Fruit fly (Drosophila melanogaster) whole organism, embryonic: ENCODE results near the gene DNAlig4.

ENCODE experiments used
- ATbp ChIP-seq: fragments of 200-800 bp; sonication (Bioruptor generic); optimal IDR thresholded peaks from 2 replicates; lab custom pipeline; 2017; ENCODE audit warnings: missing biosample characterization, mild to moderate bottlenecking, missing genetic modification characterization, missing genetic modification reagents
- Abd-B ChIP-seq: fragments of 200-800 bp; sonication (Bioruptor generic); optimal IDR thresholded peaks from 2 replicates; lab custom pipeline; 2018; ENCODE audit warnings: missing biosample characterization, mild to moderate bottlenecking, missing genetic modification characterization, moderate library complexity
- BEAF-32 ChIP-seq: fragments of 200-800 bp; sonication (Bioruptor generic); optimal IDR thresholded peaks from 3 replicates; lab custom pipeline; 2017; ENCODE audit warnings: missing biosample characterization, missing genetic modification characterization, mild to moderate bottlenecking, moderate library complexity, missing genetic modification reagents
- Bteb2 ChIP-seq: fragments of 200-800 bp; sonication (Bioruptor generic); optimal IDR thresholded peaks from 2 replicates; lab custom pipeline; 2016; ENCODE audit warnings: missing biosample characterization, missing genetic modification characterization
- CG10267 ChIP-seq: fragments of 200-800 bp; sonication (Bioruptor generic); optimal IDR thresholded peaks from 2 replicates; lab custom pipeline; 2018; ENCODE audit warnings: missing biosample characterization, mild to moderate bottlenecking, missing genetic modification characterization, moderate library complexity
- CG11695 ChIP-seq: fragments of 200-800 bp; sonication (Bioruptor generic); IDR thresholded peaks from 3 replicates; pipeline ENCODE4 v1.3.6; 2022; ENCODE audit warnings: missing biosample characterization, missing genetic modification characterization
- CG12219 ChIP-seq: fragments of 200-800 bp; sonication (Bioruptor generic); optimal IDR thresholded peaks from 3 replicates; lab custom pipeline; 2018; ENCODE audit warnings: missing biosample characterization, mild to moderate bottlenecking, missing genetic modification characterization
- CG1233 ChIP-seq: fragments of 200-800 bp; sonication (Bioruptor generic); optimal IDR thresholded peaks from 4 replicates; lab custom pipeline; 2018; ENCODE audit warnings: missing biosample characterization, mild to moderate bottlenecking, missing genetic modification characterization
- CG14667 ChIP-seq: fragments of 200-800 bp; sonication (Bioruptor generic); IDR thresholded peaks from 2 replicates; pipeline ENCODE4 v1.3.6; 2022; ENCODE audit warnings: missing biosample characterization, missing genetic modification characterization
- CG15696 ChIP-seq: fragments of 200-800 bp; sonication (Bioruptor generic); optimal IDR thresholded peaks from 2 replicates; lab custom pipeline; 2019; ENCODE audit warnings: missing biosample characterization, mild to moderate bottlenecking, missing genetic modification characterization, moderate library complexity
- CG31365 ChIP-seq: fragments of 200-800 bp; sonication (Bioruptor generic); optimal IDR thresholded peaks from 2 replicates; lab custom pipeline; 2018; ENCODE audit warnings: missing biosample characterization, mild to moderate bottlenecking, missing genetic modification characterization
- CG3281 ChIP-seq: fragments of 200-800 bp; sonication (Bioruptor generic); optimal IDR thresholded peaks from 3 replicates; lab custom pipeline; 2017; ENCODE audit warnings: missing biosample characterization, mild to moderate bottlenecking, missing genetic modification characterization
- CG34376 ChIP-seq: fragments of 200-800 bp; sonication (Bioruptor generic); optimal IDR thresholded peaks from 2 replicates; lab custom pipeline; 2018; ENCODE audit warnings: missing biosample characterization, mild to moderate bottlenecking, missing genetic modification characterization
- CG3847 ChIP-seq: fragments of 200-800 bp; sonication (Bioruptor generic); IDR thresholded peaks from 2 replicates; pipeline ENCODE4 v1.3.6; 2022; ENCODE audit warnings: missing biosample characterization, missing genetic modification characterization
- CG4404 ChIP-seq: fragments of 200-800 bp; sonication (Bioruptor generic); IDR thresholded peaks from 2 replicates; pipeline ENCODE4 v1.3.6; 2022; ENCODE audit warnings: missing biosample characterization, missing genetic modification characterization
- CG6254 ChIP-seq: fragments of 200-800 bp; sonication (Bioruptor generic); optimal IDR thresholded peaks from 3 replicates; lab custom pipeline; 2017; ENCODE audit warnings: mild to moderate bottlenecking, missing biosample characterization, missing genetic modification reagents, missing genetic modification characterization
- CG6272 ChIP-seq: fragments of 200-800 bp; sonication (Bioruptor generic); IDR thresholded peaks from 2 replicates; pipeline ENCODE4 v1.3.6; 2022; ENCODE audit warnings: missing biosample characterization, missing genetic modification characterization
- CG7372 ChIP-seq: fragments of 200-800 bp; sonication (Bioruptor generic); IDR thresholded peaks from 2 replicates; pipeline ENCODE4 v1.3.6; 2022; ENCODE audit warnings: missing biosample characterization, missing genetic modification characterization
- CG8281 ChIP-seq: fragments of 200-800 bp; sonication (Bioruptor generic); optimal IDR thresholded peaks from 2 replicates; lab custom pipeline; 2018; ENCODE audit warnings: missing biosample characterization, mild to moderate bottlenecking, missing genetic modification characterization, moderate library complexity
- CG9727 ChIP-seq: fragments of 200-800 bp; sonication (Bioruptor generic); optimal IDR thresholded peaks from 3 replicates; lab custom pipeline; 2017; ENCODE audit warnings: missing biosample characterization, mild to moderate bottlenecking, missing genetic modification characterization
- Deaf1 ChIP-seq: fragments of 200-800 bp; optimal IDR thresholded peaks from 3 replicates; lab custom pipeline; 2019; ENCODE audit warnings: missing biosample characterization, mild to moderate bottlenecking, missing genetic modification characterization, moderate library complexity
- Doc2 ChIP-seq: fragments of 200-800 bp; sonication (Bioruptor generic); IDR thresholded peaks from 2 replicates; pipeline ENCODE4 v1.3.6; 2022; ENCODE audit warnings: missing biosample characterization, missing genetic modification characterization
- Dp ChIP-seq: fragments of 200-800 bp; sonication (Bioruptor generic); optimal IDR thresholded peaks from 2 replicates; lab custom pipeline; 2018; ENCODE audit warnings: missing biosample characterization, mild to moderate bottlenecking, missing genetic modification characterization, moderate library complexity
- E2f1 ChIP-seq: fragments of 200-800 bp; sonication (Bioruptor generic); IDR thresholded peaks from 2 replicates; pipeline ENCODE4 v1.3.6; 2022; ENCODE audit warnings: missing biosample characterization, missing genetic modification characterization
- E2f2 ChIP-seq: fragments of 200-800 bp; sonication (Bioruptor generic); IDR thresholded peaks from 2 replicates; pipeline ENCODE4 v1.3.6; 2022; ENCODE audit warnings: missing biosample characterization, missing genetic modification characterization
- H2.0 ChIP-seq: fragments of 200-800 bp; sonication (Bioruptor generic); IDR thresholded peaks from 2 replicates; pipeline ENCODE4 v1.3.6; 2022; ENCODE audit warnings: missing biosample characterization, missing genetic modification characterization
- Hsf ChIP-seq: fragments of 200-800 bp; sonication (Bioruptor generic); optimal IDR thresholded peaks from 3 replicates; lab custom pipeline; 2016; ENCODE audit warnings: missing biosample characterization, missing genetic modification characterization
- NK7.1 ChIP-seq: fragments of 200-800 bp; sonication (Bioruptor generic); optimal IDR thresholded peaks from 3 replicates; lab custom pipeline; 2016; ENCODE audit warnings: missing biosample characterization, missing genetic modification characterization
- Neu2 ChIP-seq: fragments of 200-800 bp; sonication (Bioruptor generic); optimal IDR thresholded peaks from 3 replicates; lab custom pipeline; 2016; ENCODE audit warnings: missing biosample characterization, missing genetic modification characterization, borderline replicate concordance
- Scr ChIP-seq: fragments of 200-800 bp; sonication (Bioruptor generic); IDR thresholded peaks from 2 replicates; pipeline ENCODE4 v1.3.6; 2022; ENCODE audit warnings: missing biosample characterization, missing genetic modification characterization; ENCODE audit not compliant: partially characterized antibody
- Six4 ChIP-seq: fragments of 200-800 bp; sonication (Bioruptor generic); optimal IDR thresholded peaks from 2 replicates; lab custom pipeline; 2016; ENCODE audit warnings: missing biosample characterization, missing genetic modification characterization
- Xrp1 ChIP-seq: fragments of 200-800 bp; sonication (Bioruptor generic); IDR thresholded peaks from 2 replicates; pipeline ENCODE4 v1.3.6; 2022; ENCODE audit warnings: missing biosample characterization, missing genetic modification characterization
- ab ChIP-seq: fragments of 200-800 bp; sonication (Bioruptor generic); optimal IDR thresholded peaks from 2 replicates; lab custom pipeline; 2016; ENCODE audit warnings: missing biosample characterization, missing genetic modification characterization
- crp ChIP-seq, 2 experiments: fragments of 200-800 bp; sonication (Bioruptor generic); optimal IDR thresholded peaks; 2 replicates in 1 of 2; 3 replicates in 1 of 2; lab custom pipeline; 2017; ENCODE audit warnings: missing biosample characterization in 2 of 2, missing genetic modification characterization in 2 of 2, mild to moderate bottlenecking in 1 of 2, moderate library complexity in 1 of 2
- exex ChIP-seq: fragments of 200-800 bp; sonication (Bioruptor generic); optimal IDR thresholded peaks from 4 replicates; lab custom pipeline; 2018; ENCODE audit warnings: missing biosample characterization, mild to moderate bottlenecking, missing genetic modification characterization, moderate library complexity
- fru ChIP-seq: fragments of >200 bp; optimal IDR thresholded peaks from 2 replicates; lab custom pipeline; 2017
- ftz-f1 ChIP-seq: fragments of 200-800 bp; sonication (Bioruptor generic); optimal IDR thresholded peaks from 2 replicates; lab custom pipeline; 2016; ENCODE audit warnings: missing biosample characterization, missing genetic modification characterization
- gce ChIP-seq: fragments of 200-800 bp; sonication (Bioruptor generic); IDR thresholded peaks from 3 replicates; pipeline ENCODE4 v1.3.6; 2022; ENCODE audit warnings: missing biosample characterization, missing genetic modification characterization
- grau ChIP-seq: fragments of 200-800 bp; optimal IDR thresholded peaks from 3 replicates; lab custom pipeline; 2019; ENCODE audit warnings: missing biosample characterization, mild to moderate bottlenecking, missing genetic modification characterization, moderate library complexity
- insv ChIP-seq, 2 experiments: fragments of 200-800 bp; sonication (Bioruptor generic); optimal IDR thresholded peaks; 3 replicates each; lab custom pipeline; 2016 to 2018; ENCODE audit warnings: missing biosample characterization in 2 of 2, missing genetic modification characterization in 2 of 2
- luna ChIP-seq: fragments of 200-800 bp; sonication (Bioruptor generic); optimal IDR thresholded peaks from 2 replicates; lab custom pipeline; 2016; ENCODE audit warnings: missing biosample characterization, missing genetic modification characterization
- maf-S ChIP-seq: fragments of 200-800 bp; sonication (Bioruptor generic); optimal IDR thresholded peaks from 2 replicates; lab custom pipeline; 2016; ENCODE audit warnings: missing biosample characterization, missing genetic modification characterization
- nerfin-1 ChIP-seq: fragments of 200-800 bp; sonication (Bioruptor generic); optimal IDR thresholded peaks from 3 replicates; lab custom pipeline; 2019; ENCODE audit warnings: missing biosample characterization, mild to moderate bottlenecking, missing genetic modification characterization, moderate library complexity
- pfk ChIP-seq: fragments of 200-800 bp; sonication (Bioruptor generic); optimal IDR thresholded peaks from 2 replicates; lab custom pipeline; 2018; ENCODE audit warnings: missing biosample characterization, mild to moderate bottlenecking, missing genetic modification characterization, moderate library complexity
- ranshi ChIP-seq: fragments of 200-800 bp; sonication (Bioruptor generic); IDR thresholded peaks from 2 replicates; pipeline ENCODE4 v1.3.6; 2022; ENCODE audit warnings: missing biosample characterization, missing genetic modification characterization
- ro ChIP-seq: fragments of 200-800 bp; sonication (Bioruptor generic); IDR thresholded peaks from 2 replicates; pipeline ENCODE4 v1.3.6; 2022; ENCODE audit warnings: missing biosample characterization, missing genetic modification characterization
- so ChIP-seq: fragments of 200-800 bp; sonication (Bioruptor generic); IDR thresholded peaks from 3 replicates; pipeline ENCODE4 v1.3.6; 2022; ENCODE audit warnings: missing biosample characterization, missing genetic modification characterization
- tll ChIP-seq, 2 experiments: fragments of 200-800 bp in 1 of 2; fragments of >200 bp in 1 of 2; sonication (Bioruptor generic) in 1 of 2; optimal IDR thresholded peaks; 2 replicates each; lab custom pipeline; 2017 to 2019; ENCODE audit warnings: missing biosample characterization in 2 of 2, missing genetic modification characterization in 2 of 2, mild to moderate bottlenecking in 1 of 2, moderate library complexity in 1 of 2
- tna ChIP-seq: fragments of 200-800 bp; sonication (Bioruptor generic); IDR thresholded peaks from 2 replicates; pipeline ENCODE4 v1.3.6; 2022; ENCODE audit warnings: missing biosample characterization, missing genetic modification characterization; ENCODE audit not compliant: partially characterized antibody
- tx ChIP-seq: fragments of 200-800 bp; sonication (Bioruptor generic); optimal IDR thresholded peaks from 2 replicates; lab custom pipeline; 2016; ENCODE audit warnings: missing biosample characterization, missing genetic modification characterization
- usp ChIP-seq: fragments of >200 bp; optimal IDR thresholded peaks from 2 replicates; lab custom pipeline; 2017; ENCODE audit warnings: missing biosample characterization, missing genetic modification characterization
- vfl ChIP-seq: fragments of 200-800 bp; sonication (Bioruptor generic); optimal IDR thresholded peaks from 2 replicates; lab custom pipeline; 2016; ENCODE audit warnings: missing biosample characterization, missing genetic modification characterization

Gene DNAlig4

dm6 chrX:13667656-13668055 lies at the start of gene DNAlig4, which contains the start of gene CG11164 (continued):
- TF ChIP-seq tll (GFP tag; optimal IDR thresholded peaks at IDR 0.05; lab: Kevin White, UChicago) (peak in 1 of 2 experiments; percentile 8), Six4 (GFP tag; lab: Kevin White, UChicago) (no peak), CG31365 (no peak), ftz-f1 (GFP tag; lab: Kevin White, UChicago) (no peak), CG7372 (GFP tag; lab: Robert Waterston, UW) (no peak), CG15696 (tag; lab: Kevin White, UChicago) (no peak), CG4404 (GFP tag; lab: Robert Waterston, UW) (no peak), CG10267 (no peak), H2.0 (GFP tag; lab: Robert Waterston, UW) (no peak), usp (GFP tag; lab: Kevin White, UChicago) (no peak), exex (tag; lab: Kevin White, UChicago) (no peak), gce (GFP tag; lab: Robert Waterston, UW) (no peak), pfk (GFP tag; lab: Kevin White, UChicago) (no peak), Abd-B (GFP tag; lab: Kevin White, UChicago) (no peak), vfl (GFP tag; lab: Kevin White, UChicago) (no peak), CG3847 (GFP tag; lab: Robert Waterston, UW) (no peak), grau (tag; lab: Kevin White, UChicago) (no peak), Neu2 (no peak), Scr (GFP tag; lab: Robert Waterston, UW) (no peak), Bteb2 (no peak), insv (GFP tag; optimal IDR thresholded peaks at IDR 0.05; lab: Kevin White, UChicago) (no peak), CG9727 (no peak), so (GFP tag; lab: Robert Waterston, UW) (no peak), Doc2 (GFP tag; lab: Robert Waterston, UW) (no peak), CG12219 (GFP tag; lab: Kevin White, UChicago) (no peak), fru (lab: Kevin White, UChicago) (no peak), CG14667 (GFP tag; lab: Robert Waterston, UW) (no peak), Dp (GFP tag; lab: Kevin White, UChicago) (peak; percentile 56), CG11695 (GFP tag; lab: Robert Waterston, UW) (no peak), ranshi (GFP tag; lab: Robert Waterston, UW) (no peak), luna (GFP tag; lab: Kevin White, UChicago) (no peak), CG8281 (tag; lab: Kevin White, UChicago) (no peak), ATbp (no peak), CG6272 (GFP tag; lab: Robert Waterston, UW) (no peak), E2f2 (GFP tag; lab: Robert Waterston, UW) (peak; percentile 64), CG3281 (GFP tag; lab: Kevin White, UChicago) (no peak), nerfin-1 (no peak), maf-S (GFP tag; lab: Kevin White, UChicago) (no peak), ab (no peak), E2f1 (GFP tag; lab: Robert Waterston, UW) (peak; percentile 26; the same call in 1 of the 2 replicates), Deaf1 (tag; lab: Kevin White, UChicago) (no peak), CG34376 (no peak), Xrp1 (no peak), ro (GFP tag; lab: Robert Waterston, UW) (no peak), CG1233 (no peak), CG6254 (no peak), BEAF-32 (peak; percentile 33), crp (GFP tag; optimal IDR thresholded peaks at IDR 0.05; lab: Kevin White, UChicago) (peak in 1 of 2 experiments; percentile 76), tna (GFP tag; lab: Robert Waterston, UW) (no peak), NK7.1 (GFP tag; lab: Kevin White, UChicago) (no peak), tx (GFP tag; lab: Kevin White, UChicago) (no peak), Hsf (GFP tag; lab: Kevin White, UChicago) (no peak)
